Worm (Caenorhabditis elegans) whole organism, midembryonic: ENCODE measurements around the gene C18H2.5.

Experiments
- T22C8.4 ChIP-seq: fragments of 200-800 bp; sonication (Bioruptor generic); IDR thresholded peaks from 2 replicates; pipeline ENCODE4 v1.3.6; 2022; ENCODE audit warnings: missing genetic modification characterization, missing compliant biosample characterization
- cog-1 ChIP-seq: sonication (generic microtip); optimal IDR thresholded peaks from 2 replicates; lab custom pipeline; 2016; ENCODE audit warnings: missing genetic modification characterization, missing compliant biosample characterization
- flt-1 ChIP-seq: fragments of 200-800 bp; sonication (Bioruptor generic); IDR thresholded peaks from 2 replicates; pipeline ENCODE4 v1.3.6; 2022; ENCODE audit warnings: missing genetic modification characterization, missing compliant biosample characterization
- med-1 ChIP-seq: sonication (generic microtip); optimal IDR thresholded peaks from 2 replicates; lab custom pipeline; 2017; ENCODE audit warnings: missing genetic modification characterization, mild to moderate bottlenecking, missing compliant biosample characterization, antibody characterized with exemption, missing genetic modification reagents; ENCODE audit not compliant: insufficient read depth
- ztf-29 ChIP-seq: fragments of 200-800 bp; sonication (Bioruptor generic); IDR thresholded peaks from 2 replicates; pipeline ENCODE4 v1.3.6; 2022; ENCODE audit warnings: missing genetic modification reagents, missing genetic modification characterization, missing compliant biosample characterization

DNA sequence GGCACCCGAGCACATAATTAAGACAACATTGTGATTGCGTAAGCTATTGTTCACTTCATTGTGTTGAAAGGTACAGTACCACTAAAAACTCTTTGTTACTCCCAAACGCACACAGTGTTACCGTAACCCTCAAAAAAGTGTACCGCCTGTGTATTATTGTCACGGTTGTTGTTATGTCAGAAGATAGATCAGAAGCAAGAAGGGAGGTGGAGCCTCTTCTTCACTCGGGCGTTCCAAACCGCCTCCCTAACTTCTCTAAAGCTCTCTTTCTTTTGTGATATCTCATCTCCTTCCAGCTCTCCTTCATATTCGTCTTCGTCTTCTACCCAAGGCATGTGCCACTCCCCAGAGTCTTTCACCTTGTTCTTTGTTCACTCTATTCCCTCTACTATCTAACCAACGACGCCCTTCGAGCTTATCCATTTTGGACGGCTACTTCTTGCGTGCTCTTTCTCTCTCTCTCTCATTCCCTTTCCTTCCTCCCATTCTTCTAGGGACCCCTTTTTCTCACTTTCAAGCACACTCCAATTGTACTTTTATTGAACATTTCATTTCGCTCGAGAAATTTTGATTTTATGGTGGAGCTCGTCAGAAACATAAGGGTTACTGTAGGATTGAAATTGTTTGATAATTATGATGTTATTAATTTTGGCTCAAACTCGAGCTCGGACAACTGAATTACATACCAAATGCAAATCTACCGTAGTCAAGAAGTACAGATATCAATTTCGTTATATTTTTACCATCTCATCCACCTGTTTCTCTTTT, 31.5 kb upstream of the C18H2.5 start:
- TF ChIP-seq T22C8.4 (GFP tag; lab: Robert Waterston, UW): no peak
- no peak for TF ChIP-seq ztf-29 (GFP tag; lab: Robert Waterston, UW)
- TF ChIP-seq med-1 (GFP tag; lab: Kevin White, UChicago): no peak
- no peak for TF ChIP-seq flt-1 (GFP tag; lab: Robert Waterston, UW)
- TF ChIP-seq cog-1 (tag; lab: Kevin White, UChicago): no peak
